Worm (Caenorhabditis elegans): ENCODE results near the gene R186.3.

Gene R186.3

DNA sequence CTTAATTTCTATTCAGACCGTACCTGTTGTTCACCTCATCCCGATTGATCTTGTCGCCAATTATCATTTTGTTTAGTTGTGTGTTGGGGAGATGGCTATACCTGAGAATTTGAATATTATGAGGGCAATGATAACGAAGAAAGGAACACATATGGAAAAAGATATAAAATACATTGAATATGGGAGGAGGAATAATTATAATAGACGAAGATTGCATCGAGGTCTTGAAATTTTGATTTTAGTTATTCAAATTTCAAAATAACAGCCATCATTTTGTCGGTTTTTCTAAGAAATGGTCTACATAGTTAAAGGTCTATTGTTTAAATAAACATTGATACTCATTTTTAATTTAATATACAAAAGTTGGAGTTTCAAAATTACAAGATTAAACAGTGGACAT, 20.1 kb upstream of the R186.3 start, which contains the start of gene shw-3:
Gene shw-3, minus strand, starts transcription at position 101 of the 400 bp plus-strand sequence.
- no peak for TF ChIP-seq ekl-4 (GFP tag; IDR thresholded peaks at IDR 0.05)
- TF ChIP-seq F33H1.4 (GFP tag; IDR thresholded peaks at IDR 0.05) = no peak
- TF ChIP-seq let-607 (tag; optimal IDR thresholded peaks at IDR 0.05) = no peak
- TF ChIP-seq ZK185.1 (tag; optimal IDR thresholded peaks at IDR 0.05; ENCODE audit: poor library complexity, severe bottlenecking) = no peak
- no peak for TF ChIP-seq B0261.1 (tag; optimal IDR thresholded peaks at IDR 0.05)
- TF ChIP-seq lin-40 (tag; optimal IDR thresholded peaks at IDR 0.05) = no peak
- TF ChIP-seq attf-5 (GFP tag; optimal IDR thresholded peaks at IDR 0.05) = no peak
- TF ChIP-seq madf-6 (GFP tag; IDR thresholded peaks at IDR 0.05) = no peak
- TF ChIP-seq lag-1 (GFP tag; IDR thresholded peaks at IDR 0.05) = no peak
- no peak for TF ChIP-seq F39B2.1 (GFP tag; IDR thresholded peaks at IDR 0.05)
- no peak for TF ChIP-seq snpc-3.4 (tag; optimal IDR thresholded peaks at IDR 0.05)
- TF ChIP-seq ccch-3 (GFP tag; optimal IDR thresholded peaks at IDR 0.05) = no peak
- no peak for TF ChIP-seq Y53G8AR.9 (GFP tag; conservative IDR thresholded peaks at IDR 0.05)
- TF ChIP-seq sdz-38 (tag; optimal IDR thresholded peaks at IDR 0.05) = no peak
- no peak for TF ChIP-seq ztf-25 (GFP tag; IDR thresholded peaks at IDR 0.05)
- no peak for TF ChIP-seq attf-6 (GFP tag; IDR thresholded peaks at IDR 0.05)
- no peak for TF ChIP-seq chd-7 (tag; optimal IDR thresholded peaks at IDR 0.05)
- TF ChIP-seq hmg-20 (GFP tag; IDR thresholded peaks at IDR 0.05) = no peak

DNA sequence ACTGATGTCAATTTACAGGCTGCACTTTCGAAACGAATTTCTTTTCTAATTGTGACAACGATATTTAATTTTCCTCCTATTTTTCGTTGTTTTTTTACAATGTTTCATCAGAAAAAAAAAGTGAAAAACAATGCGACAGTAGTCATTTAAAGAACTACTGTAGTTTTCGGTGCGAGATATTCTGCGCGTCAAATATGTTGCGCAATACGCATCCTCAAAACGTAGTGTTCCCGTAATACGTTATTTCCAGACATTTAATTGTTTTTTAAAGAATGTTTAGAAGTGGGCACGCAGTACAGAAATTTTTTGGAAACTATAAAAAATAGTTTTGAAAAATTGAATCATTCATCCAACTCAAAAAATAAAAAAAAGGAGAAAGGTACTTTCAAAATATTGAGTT, 7.0 kb upstream of the R186.3 start:
- TF ChIP-seq F33H1.4 (GFP tag; IDR thresholded peaks at IDR 0.05) = no peak
- TF ChIP-seq snpc-1.3 (tag; optimal IDR thresholded peaks at IDR 0.05; ENCODE audit: insufficient read depth) = no peak
- no peak for TF ChIP-seq ama-1 (optimal IDR thresholded peaks at IDR 0.05)
- TF ChIP-seq ama-1 (GFP tag; optimal IDR thresholded peaks at IDR 0.05) = no peak
- TF ChIP-seq somi-1 (GFP tag; optimal IDR thresholded peaks at IDR 0.05) = no peak
- no peak for TF ChIP-seq F39B2.1 (GFP tag; IDR thresholded peaks at IDR 0.05)
- TF ChIP-seq ets-4 (GFP tag; optimal IDR thresholded peaks at IDR 0.05) = no peak
- no peak for TF ChIP-seq ztf-6 (GFP tag; IDR thresholded peaks at IDR 0.05)
- TF ChIP-seq egl-18 (GFP tag; IDR thresholded peaks at IDR 0.05) = no peak
- TF ChIP-seq ceh-100 (GFP tag; IDR thresholded peaks at IDR 0.05) = no peak
- no peak for TF ChIP-seq let-607 (tag; optimal IDR thresholded peaks at IDR 0.05)

DNA sequence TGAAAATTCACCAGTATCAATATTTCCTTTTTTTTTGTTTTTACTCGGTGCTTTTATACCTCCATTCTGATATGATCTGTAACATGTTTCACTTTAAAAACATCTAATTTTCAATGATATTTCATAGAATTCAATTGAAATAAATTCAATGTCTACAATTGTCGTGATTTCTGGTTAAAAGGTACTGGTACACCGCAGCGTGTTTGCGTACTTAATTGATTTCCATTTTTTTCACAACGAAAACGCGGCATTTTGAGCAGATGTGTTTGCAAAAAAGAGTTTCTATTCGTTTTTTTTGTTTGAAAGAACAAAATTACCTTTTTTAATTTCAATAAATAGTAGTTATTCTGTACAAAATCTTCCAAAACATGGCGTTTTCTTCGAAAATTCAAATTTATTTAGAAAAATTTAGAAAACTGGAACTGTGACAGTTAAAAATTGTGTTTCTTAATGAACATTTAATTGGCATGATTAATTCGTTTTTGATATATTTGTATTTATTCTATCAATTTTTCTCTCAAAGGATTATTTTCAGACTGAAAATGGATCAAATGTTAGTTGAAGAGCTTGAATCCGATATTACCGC, 3.7 kb upstream of the R186.3 start, which contains the start of gene pnn-1:
Gene pnn-1, plus strand, starts transcription at position 536 of the 586 bp plus-strand sequence.
- TF ChIP-seq snpc-1.1 (tag; optimal IDR thresholded peaks at IDR 0.05; ENCODE audit: insufficient read depth) = no peak
- no peak for TF ChIP-seq lin-40 (tag; optimal IDR thresholded peaks at IDR 0.05)
- peak; percentile 32 for TF ChIP-seq efl-1 (GFP tag; optimal IDR thresholded peaks at IDR 0.05)
- TF ChIP-seq zim-3 (tag; optimal IDR thresholded peaks at IDR 0.05) = no peak
- no peak for TF ChIP-seq F22D6.2 (tag; optimal IDR thresholded peaks at IDR 0.05)
- TF ChIP-seq ama-1 (optimal IDR thresholded peaks at IDR 0.05) = no peak
- no peak for TF ChIP-seq ama-1 (GFP tag; optimal IDR thresholded peaks at IDR 0.05)
- no peak for TF ChIP-seq ztf-22 (GFP tag; optimal IDR thresholded peaks at IDR 0.05)
- TF ChIP-seq snpc-1.3 (tag; optimal IDR thresholded peaks at IDR 0.05; ENCODE audit: insufficient read depth) = no peak
- no peak for TF ChIP-seq egl-18 (GFP tag; IDR thresholded peaks at IDR 0.05)
- no peak for TF ChIP-seq lsy-27 (tag; optimal IDR thresholded peaks at IDR 0.05; ENCODE audit: borderline replicate concordance, insufficient read depth)
- TF ChIP-seq bed-2 (GFP tag; IDR thresholded peaks at IDR 0.05) = no peak
- no peak for TF ChIP-seq somi-1 (GFP tag; optimal IDR thresholded peaks at IDR 0.05)
- peak in 1 of 3 experiments; percentile 63 for TF ChIP-seq lin-35 (GFP tag; optimal IDR thresholded peaks at IDR 0.05)
- TF ChIP-seq F57C9.4 (tag; optimal IDR thresholded peaks at IDR 0.05) = no peak
- no peak for TF ChIP-seq ztf-26 (tag; optimal IDR thresholded peaks at IDR 0.05)
- TF ChIP-seq cebp-1 (GFP tag; IDR thresholded peaks at IDR 0.05) = no peak
- TF ChIP-seq cebp-1 (tag; optimal IDR thresholded peaks at IDR 0.05) = no peak
- TF ChIP-seq mcd-1 (GFP tag; IDR thresholded peaks at IDR 0.05) = peak; percentile 42; the same call in 1 of the 2 replicates
- TF ChIP-seq let-526 (GFP tag; IDR thresholded peaks at IDR 0.05) = no peak
- TF ChIP-seq Y53F4B.3 (GFP tag; IDR thresholded peaks at IDR 0.05) = no peak
- peak; percentile 6 for TF ChIP-seq dpl-1 (GFP tag; optimal IDR thresholded peaks at IDR 0.05)
- no peak for TF ChIP-seq Y95B8A.8 (GFP tag; IDR thresholded peaks at IDR 0.05)
- no peak for TF ChIP-seq sptf-2 (GFP tag; optimal IDR thresholded peaks at IDR 0.05)
- TF ChIP-seq ceh-100 (GFP tag; IDR thresholded peaks at IDR 0.05) = no peak

All from whole organism, young adult.